Fruit fly (Drosophila melanogaster) whole organism, embryonic: ENCODE results near the gene yellow-e.

ENCODE experiments used
- ATbp ChIP-seq: fragments of 200-800 bp; sonication (Bioruptor generic); optimal IDR thresholded peaks from 2 replicates; lab custom pipeline; 2017; ENCODE audit warnings: missing biosample characterization, mild to moderate bottlenecking, missing genetic modification characterization, missing genetic modification reagents
- Adf1 ChIP-seq: fragments of 200-800 bp; sonication (Bioruptor generic); IDR thresholded peaks from 2 replicates; pipeline ENCODE4 v1.3.6; 2022; ENCODE audit warnings: missing biosample characterization, missing genetic modification characterization
- Aef1 ChIP-seq: fragments of 200-800 bp; sonication (Bioruptor generic); IDR thresholded peaks from 3 replicates; pipeline ENCODE4 v1.3.6; 2022; ENCODE audit warnings: missing biosample characterization, missing genetic modification characterization
- Asciz ChIP-seq: fragments of 200-800 bp; sonication (Bioruptor generic); optimal IDR thresholded peaks from 2 replicates; lab custom pipeline; 2017; ENCODE audit warnings: missing biosample characterization, mild to moderate bottlenecking, missing genetic modification characterization, missing genetic modification reagents
- Blimp-1 ChIP-seq: fragments of 200-800 bp; sonication (Bioruptor generic); optimal IDR thresholded peaks from 3 replicates; lab custom pipeline; 2018; ENCODE audit warnings: missing biosample characterization, missing genetic modification characterization, mild to moderate bottlenecking, moderate library complexity, missing genetic modification reagents
- CG11456 ChIP-seq: fragments of 200-800 bp; sonication (Bioruptor generic); IDR thresholded peaks from 3 replicates; pipeline ENCODE4 v1.3.6; 2022; ENCODE audit warnings: missing biosample characterization, missing genetic modification characterization
- CG11696 ChIP-seq: fragments of 200-800 bp; sonication (Bioruptor generic); IDR thresholded peaks from 2 replicates; pipeline ENCODE4 v1.3.6; 2022; ENCODE audit warnings: missing biosample characterization, missing genetic modification characterization
- CG15011 ChIP-seq: fragments of 200-800 bp; sonication (Bioruptor generic); optimal IDR thresholded peaks from 3 replicates; lab custom pipeline; 2018; ENCODE audit warnings: missing biosample characterization, mild to moderate bottlenecking, missing genetic modification characterization
- CG16863 ChIP-seq: fragments of 200-800 bp; sonication (Bioruptor generic); optimal IDR thresholded peaks from 3 replicates; lab custom pipeline; 2016; ENCODE audit warnings: missing biosample characterization, missing genetic modification characterization
- CG17361 ChIP-seq: fragments of 200-800 bp; sonication (Bioruptor generic); IDR thresholded peaks from 3 replicates; pipeline ENCODE4 v1.3.6; 2022; ENCODE audit warnings: missing biosample characterization, missing genetic modification characterization
- CG18476 ChIP-seq: fragments of 200-800 bp; sonication (Bioruptor generic); optimal IDR thresholded peaks from 2 replicates; lab custom pipeline; 2016; ENCODE audit warnings: missing biosample characterization, mild to moderate bottlenecking, missing genetic modification characterization
- CG18599 ChIP-seq: fragments of 200-800 bp; sonication (Bioruptor generic); optimal IDR thresholded peaks from 3 replicates; lab custom pipeline; 2017; ENCODE audit warnings: missing biosample characterization, missing genetic modification characterization, mild to moderate bottlenecking, moderate library complexity, missing genetic modification reagents
- CG18764 ChIP-seq: fragments of 200-800 bp; sonication (Bioruptor generic); optimal IDR thresholded peaks from 3 replicates; lab custom pipeline; 2016; ENCODE audit warnings: missing biosample characterization, missing genetic modification characterization
- CG3407 ChIP-seq: fragments of 200-800 bp; sonication (Bioruptor generic); optimal IDR thresholded peaks from 2 replicates; lab custom pipeline; 2018; ENCODE audit warnings: missing biosample characterization, mild to moderate bottlenecking, missing genetic modification characterization
- CG4424 ChIP-seq: fragments of 200-800 bp; sonication (Bioruptor generic); optimal IDR thresholded peaks from 3 replicates; lab custom pipeline; 2016; ENCODE audit warnings: missing biosample characterization, missing genetic modification characterization
- CG5180 ChIP-seq: fragments of 200-800 bp; sonication (Bioruptor generic); optimal IDR thresholded peaks from 3 replicates; lab custom pipeline; 2017; ENCODE audit warnings: missing biosample characterization, missing genetic modification characterization, mild to moderate bottlenecking, moderate library complexity, missing genetic modification reagents
- CG6254 ChIP-seq: fragments of 200-800 bp; sonication (Bioruptor generic); optimal IDR thresholded peaks from 3 replicates; lab custom pipeline; 2017; ENCODE audit warnings: mild to moderate bottlenecking, missing biosample characterization, missing genetic modification reagents, missing genetic modification characterization
- CG7556 ChIP-seq: fragments of 200-800 bp; sonication (Bioruptor generic); optimal IDR thresholded peaks from 2 replicates; lab custom pipeline; 2017; ENCODE audit warnings: missing biosample characterization, mild to moderate bottlenecking, missing genetic modification characterization
- CG9437 ChIP-seq: fragments of 200-800 bp; sonication (Bioruptor generic); optimal IDR thresholded peaks from 2 replicates; lab custom pipeline; 2018; ENCODE audit warnings: missing biosample characterization, mild to moderate bottlenecking, missing genetic modification characterization
- Chrac-16 ChIP-seq: fragments of 200-800 bp; sonication (Bioruptor generic); optimal IDR thresholded peaks from 3 replicates; lab custom pipeline; 2016; ENCODE audit warnings: missing biosample characterization, missing genetic modification characterization
- CrebB ChIP-seq: fragments of 200-800 bp; sonication (Bioruptor generic); optimal IDR thresholded peaks from 3 replicates; lab custom pipeline; 2018; ENCODE audit warnings: missing biosample characterization, mild to moderate bottlenecking, missing genetic modification characterization
- Drgx ChIP-seq: fragments of 200-800 bp; sonication (Bioruptor generic); IDR thresholded peaks from 2 replicates; pipeline ENCODE4 v1.3.6; 2022; ENCODE audit warnings: missing biosample characterization, missing genetic modification characterization
- E2f1 ChIP-seq: fragments of 200-800 bp; sonication (Bioruptor generic); IDR thresholded peaks from 2 replicates; pipeline ENCODE4 v1.3.6; 2022; ENCODE audit warnings: missing biosample characterization, missing genetic modification characterization
- Gug ChIP-seq: fragments of 200-800 bp; sonication (Bioruptor generic); IDR thresholded peaks from 4 replicates; pipeline ENCODE4 v1.3.6; 2022; ENCODE audit warnings: missing biosample characterization, missing genetic modification characterization
- Hr51 ChIP-seq, 2 experiments: fragments of 200-800 bp; sonication (Bioruptor generic); optimal IDR thresholded peaks; 2 replicates in 1 of 2; 3 replicates in 1 of 2; lab custom pipeline; 2016 to 2018; ENCODE audit warnings: missing biosample characterization in 2 of 2, missing genetic modification characterization in 2 of 2, mild to moderate bottlenecking in 1 of 2, moderate library complexity in 1 of 2
- Hsf ChIP-seq: fragments of 200-800 bp; sonication (Bioruptor generic); optimal IDR thresholded peaks from 3 replicates; lab custom pipeline; 2016; ENCODE audit warnings: missing biosample characterization, missing genetic modification characterization
- Med ChIP-seq: fragments of 200-800 bp; sonication (Bioruptor generic); peaks from one replicate; lab custom pipeline; 2016; ENCODE audit warnings: missing biosample characterization, missing genetic modification characterization, mild to moderate bottlenecking, inconsistent platforms, moderate library complexity
- Oli ChIP-seq: fragments of 200-800 bp; sonication (Bioruptor generic); optimal IDR thresholded peaks from 2 replicates; lab custom pipeline; 2018; ENCODE audit warnings: missing biosample characterization, mild to moderate bottlenecking, missing genetic modification characterization, moderate library complexity
- Ssrp ChIP-seq: fragments of 200-800 bp; sonication (Bioruptor generic); optimal IDR thresholded peaks from 2 replicates; lab custom pipeline; 2018; ENCODE audit warnings: missing biosample characterization, mild to moderate bottlenecking, missing genetic modification characterization, moderate library complexity
- TFAM ChIP-seq: fragments of 200-800 bp; sonication (Bioruptor generic); optimal IDR thresholded peaks from 2 replicates; lab custom pipeline; 2017; ENCODE audit warnings: missing biosample characterization, missing genetic modification characterization, inconsistent platforms
- ara ChIP-seq: fragments of 200-800 bp; sonication (Bioruptor generic); IDR thresholded peaks from 2 replicates; pipeline ENCODE4 v1.3.6; 2022; ENCODE audit warnings: missing biosample characterization, missing genetic modification characterization
- btn ChIP-seq: fragments of 200-800 bp; sonication (Bioruptor generic); optimal IDR thresholded peaks from 2 replicates; lab custom pipeline; 2016; ENCODE audit warnings: missing biosample characterization, missing genetic modification characterization
- chif ChIP-seq, 2 experiments: fragments of 200-800 bp; sonication (Bioruptor generic); optimal IDR thresholded peaks; 3 replicates each; lab custom pipeline; 2016; ENCODE audit warnings: missing biosample characterization in 2 of 2, missing genetic modification characterization in 2 of 2
- chm ChIP-seq: fragments of 200-800 bp; sonication (Bioruptor generic); IDR thresholded peaks from 2 replicates; pipeline ENCODE4 v1.3.6; 2022; ENCODE audit warnings: missing biosample characterization, missing genetic modification characterization
- ftz-f1 ChIP-seq: fragments of 200-800 bp; sonication (Bioruptor generic); optimal IDR thresholded peaks from 2 replicates; lab custom pipeline; 2016; ENCODE audit warnings: missing biosample characterization, missing genetic modification characterization
- hkb ChIP-seq, 2 experiments: fragments of 200-800 bp in 1 of 2; fragments of >200 bp in 1 of 2; sonication (Bioruptor generic) in 1 of 2; IDR thresholded peaks in 1 of 2; optimal IDR thresholded peaks in 1 of 2; 2 replicates each; pipeline versions ENCODE4 v1.3.6 to Lab custom; 2017 to 2022; ENCODE audit warnings: missing biosample characterization in 1 of 2, missing genetic modification characterization in 1 of 2
- hth ChIP-seq: fragments of >200 bp; optimal IDR thresholded peaks from 2 replicates; lab custom pipeline; 2017; ENCODE audit warnings: inconsistent platforms
- jing ChIP-seq: fragments of 200-800 bp; sonication (Bioruptor generic); optimal IDR thresholded peaks from 2 replicates; lab custom pipeline; 2018; ENCODE audit warnings: missing biosample characterization, mild to moderate bottlenecking, missing genetic modification characterization
- lola ChIP-seq, 3 experiments: fragments of >200 bp in 2 of 3; fragments of 200-800 bp in 1 of 3; sonication (Bioruptor generic) in 1 of 3; optimal IDR thresholded peaks; 2 replicates each; lab custom pipeline; 2017 to 2019; ENCODE audit warnings: missing biosample characterization in 3 of 3, missing genetic modification characterization in 3 of 3, mild to moderate bottlenecking in 1 of 3, moderate library complexity in 1 of 3
- nau ChIP-seq: fragments of 200-800 bp; sonication (Bioruptor generic); optimal IDR thresholded peaks from 3 replicates; lab custom pipeline; 2017; ENCODE audit warnings: missing biosample characterization, mild to moderate bottlenecking, missing genetic modification characterization, missing genetic modification reagents
- nmo ChIP-seq: fragments of 200-800 bp; sonication (Bioruptor generic); optimal IDR thresholded peaks from 2 replicates; lab custom pipeline; 2018; ENCODE audit warnings: missing biosample characterization, mild to moderate bottlenecking, missing genetic modification characterization, moderate library complexity
- prd ChIP-seq, 3 experiments: fragments of >200 bp in 2 of 3; fragments of 200-800 bp in 1 of 3; sonication (Bioruptor generic) in 1 of 3; optimal IDR thresholded peaks in 2 of 3; IDR thresholded peaks in 1 of 3; 2 replicates in 2 of 3; 3 replicates in 1 of 3; pipeline versions ENCODE4 v1.3.6 to Lab custom; 2017 to 2022; ENCODE audit warnings: missing biosample characterization in 1 of 3, missing genetic modification characterization in 1 of 3
- pum ChIP-seq: fragments of 200-800 bp; sonication (Bioruptor generic); optimal IDR thresholded peaks from 2 replicates; lab custom pipeline; 2016; ENCODE audit warnings: missing biosample characterization, missing genetic modification characterization
- salm ChIP-seq: fragments of 200-800 bp; sonication (Bioruptor generic); optimal IDR thresholded peaks from 2 replicates; lab custom pipeline; 2018; ENCODE audit warnings: missing biosample characterization, mild to moderate bottlenecking, missing genetic modification characterization
- sens ChIP-seq: fragments of 200-800 bp; sonication (Bioruptor generic); peaks from one replicate; lab custom pipeline; 2016; ENCODE audit warnings: missing biosample characterization, missing genetic modification characterization
- sisA ChIP-seq: fragments of 200-800 bp; sonication (Bioruptor generic); IDR thresholded peaks from 2 replicates; pipeline ENCODE4 v1.3.6; 2022; ENCODE audit warnings: missing biosample characterization, missing genetic modification characterization
- sr ChIP-seq: fragments of 200-800 bp; sonication (Bioruptor generic); IDR thresholded peaks from 3 replicates; pipeline ENCODE4 v1.3.6; 2022; ENCODE audit warnings: missing biosample characterization, missing genetic modification characterization
- tin ChIP-seq: fragments of 200-800 bp; sonication (Bioruptor generic); optimal IDR thresholded peaks from 3 replicates; lab custom pipeline; 2016; ENCODE audit warnings: missing biosample characterization, missing genetic modification characterization
- trem ChIP-seq: fragments of 200-800 bp; optimal IDR thresholded peaks from 3 replicates; lab custom pipeline; 2019; ENCODE audit warnings: missing biosample characterization, mild to moderate bottlenecking, missing genetic modification characterization, moderate library complexity
- twi ChIP-seq: fragments of 200-800 bp; optimal IDR thresholded peaks from 2 replicates; lab custom pipeline; 2019; ENCODE audit warnings: missing biosample characterization, mild to moderate bottlenecking, missing genetic modification characterization, moderate library complexity

The yellow-e gene

dm6 chr3R:13448354-13448753 lies 33.3 kb upstream of the yellow-e start (continued):
- no peak for TF ChIP-seq ftz-f1 (GFP tag; lab: Kevin White, UChicago)
- TF ChIP-seq ara (GFP tag; lab: Robert Waterston, UW), result peak; percentile 57; the same call in 1 of the 2 replicates
- peak; percentile 35 for TF ChIP-seq CG3407 (GFP tag; lab: Kevin White, UChicago)
- no peak for TF ChIP-seq CG9437 (GFP tag; lab: Kevin White, UChicago)
- peak; percentile 58 for TF ChIP-seq CG17361 (GFP tag; lab: Robert Waterston, UW)
- TF ChIP-seq Drgx (GFP tag; lab: Robert Waterston, UW), result no peak
- TF ChIP-seq CG18764 (GFP tag; lab: Kevin White, UChicago), result peak; percentile 9
- no peak for TF ChIP-seq Chrac-16
- peak; percentile 6 for TF ChIP-seq nau (GFP tag; lab: Kevin White, UChicago)
- no peak for TF ChIP-seq CG18599
- TF ChIP-seq Hsf (GFP tag; lab: Kevin White, UChicago), result peak; percentile 6
- no peak for TF ChIP-seq salm (tag; lab: Kevin White, UChicago)
- TF ChIP-seq lola (GFP tag; optimal IDR thresholded peaks at IDR 0.05; lab: Kevin White, UChicago), result peak in 1 of 3 experiments; percentile 71
- no peak for TF ChIP-seq prd (optimal IDR thresholded peaks at IDR 0.05; lab: Kevin White, UChicago)
- TF ChIP-seq prd (GFP tag; IDR thresholded peaks at IDR 0.05; lab: Robert Waterston, UW), result peak; percentile 43; the same call in 1 of the 3 replicates
- TF ChIP-seq E2f1, result 0 out of 2 replicates have a peak, but pooled peaks have one; percentile 13
- TF ChIP-seq jing, result peak; percentile 25
- TF ChIP-seq chm (GFP tag; lab: Robert Waterston, UW), result 0 out of 2 replicates have a peak, but pooled peaks have one; percentile 43
- peak; percentile 70 for TF ChIP-seq nmo
- TF ChIP-seq Med (GFP tag; lab: Kevin White, UChicago), result peak; percentile 9
- peak; percentile 20 for TF ChIP-seq pum (GFP tag; lab: Kevin White, UChicago)
- TF ChIP-seq tin (GFP tag; lab: Kevin White, UChicago), result peak; percentile 29
- TF ChIP-seq Gug (GFP tag; lab: Robert Waterston, UW), result no peak; the same call in 3 of the 4 replicates
- peak in 1 of 2 experiments; percentile 43 for TF ChIP-seq chif (GFP tag; optimal IDR thresholded peaks at IDR 0.05; lab: Kevin White, UChicago)
- no peak for TF ChIP-seq hkb (optimal IDR thresholded peaks at IDR 0.05; lab: Kevin White, UChicago)
- TF ChIP-seq hkb (GFP tag; IDR thresholded peaks at IDR 0.05; lab: Robert Waterston, UW), result peak; percentile 42; the same call in 1 of the 2 replicates
- no peak for TF ChIP-seq CG5180 (GFP tag; lab: Kevin White, UChicago)
- TF ChIP-seq CG16863 (GFP tag; lab: Kevin White, UChicago), result peak; percentile 38
- no peak for TF ChIP-seq CrebB (tag; lab: Kevin White, UChicago)
- no peak for TF ChIP-seq CG11456 (GFP tag; lab: Robert Waterston, UW)
- TF ChIP-seq Hr51 (GFP tag; optimal IDR thresholded peaks at IDR 0.05; lab: Kevin White, UChicago), result no peak
- TF ChIP-seq Blimp-1 (GFP tag; lab: Kevin White, UChicago), result peak; percentile 75
- peak; percentile 29 for TF ChIP-seq trem (tag; lab: Kevin White, UChicago)
- TF ChIP-seq Asciz, result peak; percentile 38
- TF ChIP-seq ATbp (GFP tag; lab: Kevin White, UChicago), result peak; percentile 39
- no peak for TF ChIP-seq CG11696 (GFP tag; lab: Robert Waterston, UW)
- peak; percentile 50 for TF ChIP-seq Ssrp (tag; lab: Kevin White, UChicago)
- no peak for TF ChIP-seq CG15011 (GFP tag; lab: Kevin White, UChicago)
- TF ChIP-seq Adf1, result no peak
- TF ChIP-seq TFAM (GFP tag; lab: Kevin White, UChicago), result no peak
- peak; percentile 48 for TF ChIP-seq CG6254 (GFP tag; lab: Kevin White, UChicago)
- TF ChIP-seq CG18476 (GFP tag; lab: Kevin White, UChicago), result no peak
- no peak for TF ChIP-seq Aef1 (GFP tag; lab: Robert Waterston, UW)
- peak; percentile 10 for TF ChIP-seq CG4424
- no peak for TF ChIP-seq hth (lab: Kevin White, UChicago)
- TF ChIP-seq sens (GFP tag; lab: Kevin White, UChicago), result peak; percentile 90
- TF ChIP-seq sr, result no peak
- TF ChIP-seq Oli (tag; lab: Kevin White, UChicago), result peak; percentile 54
- no peak for TF ChIP-seq twi (tag; lab: Kevin White, UChicago)
- peak; percentile 36 for TF ChIP-seq CG7556
- peak; percentile 52 for TF ChIP-seq sisA (GFP tag; lab: Robert Waterston, UW)
- no peak for TF ChIP-seq btn (GFP tag; lab: Kevin White, UChicago)
